Fruit fly (Drosophila melanogaster): ENCODE measurements around the gene CG31998.

The CG31998 gene

DNA sequence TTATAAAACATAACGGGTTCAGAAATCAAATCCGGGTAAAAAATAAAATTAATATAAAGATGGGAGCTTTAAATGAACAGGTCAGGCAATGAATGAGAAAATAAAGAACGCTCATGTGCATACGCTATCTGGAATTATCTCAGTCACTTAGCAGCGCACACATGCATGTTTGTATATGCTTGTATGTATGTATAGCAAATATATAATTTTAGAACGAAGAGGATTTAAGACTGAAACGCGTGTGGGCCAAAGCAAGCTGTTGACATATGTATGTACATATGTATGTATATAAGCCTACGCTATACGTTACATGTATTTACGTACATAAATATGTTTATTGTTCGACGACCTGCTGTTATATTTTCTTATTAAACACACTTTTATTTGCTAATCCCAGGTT, 20.1 kb upstream of the CG31998 start (continued):
- TF ChIP-seq Atf-2 (GFP tag; optimal IDR thresholded peaks at IDR 0.05) (peak; percentile 8), CG15696 (tag; optimal IDR thresholded peaks at IDR 0.05) (peak; percentile 84), emc (GFP tag; optimal IDR thresholded peaks at IDR 0.05) (no peak), Optix (GFP tag; IDR thresholded peaks at IDR 0.05) (no peak), CG13123 (GFP tag; optimal IDR thresholded peaks at IDR 0.05) (peak; percentile 16), CHES-1-like (GFP tag; optimal IDR thresholded peaks at IDR 0.05) (peak; percentile 5), Mad (GFP tag; optimal IDR thresholded peaks at IDR 0.05) (peak; percentile 11), CG1529 (GFP tag; optimal IDR thresholded peaks at IDR 0.05) (peak; percentile 58), CG4424 (GFP tag; optimal IDR thresholded peaks at IDR 0.05) (peak; percentile 27), CG8388 (GFP tag; optimal IDR thresholded peaks at IDR 0.05) (no peak), CG11723 (GFP tag; optimal IDR thresholded peaks at IDR 0.05) (peak; percentile 24), CG15479 (GFP tag; optimal IDR thresholded peaks at IDR 0.05) (peak; percentile 61), CG2202 (tag; optimal IDR thresholded peaks at IDR 0.05) (peak; percentile 51), BtbVII (GFP tag; optimal IDR thresholded peaks at IDR 0.05) (peak; percentile 23), CG4328 (GFP tag; optimal IDR thresholded peaks at IDR 0.05) (peak; percentile 53), CG33557 (GFP tag; optimal IDR thresholded peaks at IDR 0.05) (peak; percentile 75), CG6272 (GFP tag; IDR thresholded peaks at IDR 0.05) (no peak), chif (GFP tag; optimal IDR thresholded peaks at IDR 0.05) (peak in 1 of 2 experiments; percentile 16), CG12659 (GFP tag; optimal IDR thresholded peaks at IDR 0.05) (peak; percentile 47), nau (GFP tag; optimal IDR thresholded peaks at IDR 0.05) (peak; percentile 65), CG17385 (GFP tag; optimal IDR thresholded peaks at IDR 0.05) (no peak), CG6683 (GFP tag; optimal IDR thresholded peaks at IDR 0.05) (no peak), ac (GFP tag; optimal IDR thresholded peaks at IDR 0.05) (peak; percentile 77), Gug (GFP tag; IDR thresholded peaks at IDR 0.05) (no peak), salm (tag; optimal IDR thresholded peaks at IDR 0.05) (no peak), CG12744 (GFP tag; optimal IDR thresholded peaks at IDR 0.05) (peak; percentile 28), CG12236 (GFP tag; optimal IDR thresholded peaks at IDR 0.05) (peak; percentile 57), CG12299 (tag; optimal IDR thresholded peaks at IDR 0.05) (peak; percentile 37), zen (tag; optimal IDR thresholded peaks at IDR 0.05) (peak; percentile 61), Hr51 (GFP tag; optimal IDR thresholded peaks at IDR 0.05) (no peak), CG18764 (GFP tag; optimal IDR thresholded peaks at IDR 0.05) (peak; percentile 13), fd102C (GFP tag; optimal IDR thresholded peaks at IDR 0.05) (peak; percentile 78), org-1 (GFP tag; optimal IDR thresholded peaks at IDR 0.05) (peak; percentile 44), gem (tag; optimal IDR thresholded peaks at IDR 0.05) (peak; percentile 31), Max (GFP tag; optimal IDR thresholded peaks at IDR 0.05) (peak; percentile 8), CG2199 (GFP tag; IDR thresholded peaks at IDR 0.05) (peak; percentile 94), Antp (GFP tag; optimal IDR thresholded peaks at IDR 0.05) (no peak), Sox100B (GFP tag; optimal IDR thresholded peaks at IDR 0.05) (peak; percentile 49), Sry-β (GFP tag; optimal IDR thresholded peaks at IDR 0.05) (peak; percentile 3), CG14014 (GFP tag; IDR thresholded peaks at IDR 0.05) (peak; percentile 44; the same call in 1 of the 2 replicates), MESR4 (GFP tag; optimal IDR thresholded peaks at IDR 0.05) (peak; percentile 11), HHEX (GFP tag; optimal IDR thresholded peaks at IDR 0.05) (no peak), cg (GFP tag; optimal IDR thresholded peaks at IDR 0.05) (peak; percentile 66), dmrt11E (tag; optimal IDR thresholded peaks at IDR 0.05) (peak; percentile 52), CG3726 (GFP tag; IDR thresholded peaks at IDR 0.05) (no peak), CG34376 (GFP tag; optimal IDR thresholded peaks at IDR 0.05) (peak; percentile 5), Vsx1 (GFP tag; optimal IDR thresholded peaks at IDR 0.05) (peak; percentile 49), caup (GFP tag; optimal IDR thresholded peaks at IDR 0.05; ENCODE audit: severe bottlenecking) (no peak), CG17359 (tag; optimal IDR thresholded peaks at IDR 0.05) (no peak), al (GFP tag; IDR thresholded peaks at IDR 0.05) (no peak)
